Worm (Caenorhabditis elegans) whole organism, L4/young adult: ENCODE data around the gene C33F10.1.
A peak's percentile ranks its signal among the peaks of the same experiment; 100 is the strongest.
"Not testable (repeated sequence)": the region's sequence is repeated elsewhere in the genome, so short reads cannot be mapped to it uniquely, and the experiment has no call there.

Source experiments
- W03F9.2 ChIP-seq: fragments of 150-350 bp; optimal IDR thresholded peaks from 2 replicates; lab custom pipeline; 2014; ENCODE audit warnings: missing biosample characterization, missing genetic modification characterization
- dao-5 ChIP-seq: sonication (generic microtip); optimal IDR thresholded peaks from 2 replicates; lab custom pipeline; 2016; ENCODE audit warnings: missing genotype, missing genetic modification characterization, moderate library complexity, missing compliant biosample characterization
- him-1 ChIP-seq: sonication (generic microtip); optimal IDR thresholded peaks from 2 replicates; lab custom pipeline; 2016; ENCODE audit warnings: missing genotype, missing genetic modification reagents, missing genetic modification characterization, missing compliant biosample characterization

Gene C33F10.1

ce11 chrII:4818780-4819179 is 16.0 kb upstream of the C33F10.1 start:
- TF ChIP-seq him-1 (tag; lab: Kevin White, UChicago) (no peak), W03F9.2 (tag; lab: Kevin White, UChicago) (no peak), dao-5 (no peak)

DNA sequence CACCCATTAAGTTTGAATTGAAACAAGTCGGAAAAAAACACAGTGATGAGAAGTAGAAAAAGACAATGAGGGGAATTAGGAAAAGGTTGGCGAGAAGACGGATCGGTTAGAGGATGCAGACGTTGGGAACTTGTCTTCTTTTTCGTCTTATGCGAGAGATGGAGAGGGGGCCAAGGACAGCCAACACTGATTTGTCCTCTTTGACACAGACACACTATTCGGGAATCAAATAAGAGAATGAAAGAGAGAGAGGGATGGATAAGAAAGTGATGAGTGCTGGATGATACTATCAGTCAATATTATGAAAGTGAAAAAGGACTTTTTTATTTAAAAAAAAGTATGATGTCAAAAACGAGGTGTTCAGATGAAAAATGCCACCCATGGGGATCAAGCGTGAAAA is 13.1 kb upstream of the C33F10.1 start, which contains the start of gene lact-5:
Gene lact-5 (minus strand): TSS at position 1 of the 400 bp plus-strand sequence.
- TF ChIP-seq dao-5 (no peak), W03F9.2 (tag; lab: Kevin White, UChicago) (no peak), him-1 (tag; lab: Kevin White, UChicago) (no peak)

- TF ChIP-seq dao-5 (no peak), him-1 (tag; lab: Kevin White, UChicago) (no peak), W03F9.2 (tag; lab: Kevin White, UChicago) (no peak)
These were observed 12.2 kb upstream of the C33F10.1 start for ce11 chrII:4822610-4823009.

DNA sequence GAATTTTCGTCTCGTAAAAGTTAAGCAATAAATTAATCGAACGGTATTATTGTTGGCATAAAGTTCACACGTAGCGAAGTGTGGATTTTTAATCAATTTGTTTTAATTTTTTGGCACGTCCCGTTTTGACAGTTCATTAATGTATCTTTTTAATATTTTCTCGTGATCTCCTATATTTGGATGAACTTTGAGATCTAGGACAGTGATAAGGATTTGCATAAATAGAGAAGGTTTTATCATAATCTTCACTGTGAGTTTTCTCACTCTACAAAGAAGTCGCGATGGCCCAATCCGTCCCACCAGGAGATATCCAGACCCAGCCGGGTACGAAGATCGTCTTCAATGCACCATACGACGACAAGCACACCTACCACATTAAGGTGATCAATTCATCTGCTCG is 9.7 kb upstream of the C33F10.1 start, which contains the start of the genes C33F10.8 and msp-40:
Gene C33F10.8 (minus strand): TSS at position 101 of the 400 bp plus-strand sequence.
Gene msp-40 (plus strand): TSS at position 282 of the 400 bp plus-strand sequence.
- TF ChIP-seq W03F9.2 (tag; lab: Kevin White, UChicago); him-1 (tag; lab: Kevin White, UChicago); dao-5: not testable (repeated sequence)

DNA sequence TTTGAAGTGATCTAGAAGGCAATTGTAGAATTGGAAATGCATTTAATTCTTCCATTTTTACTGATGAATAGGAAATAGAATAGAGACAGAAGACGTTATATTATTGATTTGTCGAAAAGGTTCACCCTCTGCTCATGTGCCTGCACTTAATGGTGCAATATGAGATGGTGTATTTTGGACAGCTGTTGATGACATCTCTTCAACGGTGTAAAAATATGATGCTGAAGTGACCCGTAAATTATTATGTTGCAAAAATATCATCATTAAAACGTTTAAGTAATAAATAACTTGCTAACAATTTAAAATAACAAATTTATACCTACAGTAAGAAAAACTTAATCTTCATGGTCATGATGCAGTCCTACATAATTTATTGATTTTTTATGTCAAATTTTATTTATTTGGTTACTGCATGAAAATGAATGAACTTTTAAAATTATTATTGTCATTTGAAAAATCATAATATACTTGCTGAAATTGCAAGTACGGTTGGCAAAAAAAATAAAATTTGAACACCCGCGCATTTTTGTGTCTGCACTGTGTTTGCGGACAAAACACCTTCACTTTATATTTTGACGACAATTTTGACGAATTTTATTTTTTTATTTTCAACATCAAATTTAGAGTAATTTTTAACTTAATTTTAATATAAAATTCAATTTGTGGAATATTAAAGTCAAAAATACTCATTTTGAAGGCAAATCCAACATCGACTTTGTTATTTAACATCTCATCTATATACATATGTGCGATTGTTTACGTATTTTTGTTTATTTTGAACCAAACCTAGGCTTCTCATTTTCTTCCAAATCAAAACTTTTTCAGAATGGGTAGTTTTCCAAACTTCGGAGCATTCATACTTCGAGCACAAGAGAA is 6.9 kb upstream of the C33F10.1 start, which contains the start of the genes fbxb-88 and tbck-1:
Gene fbxb-88 (minus strand): TSS at position 151 of the 876 bp plus-strand sequence.
Gene tbck-1 (plus strand): TSS at position 826 of the 876 bp plus-strand sequence.
- TF ChIP-seq dao-5 (no peak), W03F9.2 (tag; lab: Kevin White, UChicago) (peak; percentile 35), him-1 (tag; lab: Kevin White, UChicago) (no peak)

- TF ChIP-seq him-1 (tag; lab: Kevin White, UChicago) (no peak), dao-5 (no peak), W03F9.2 (tag; lab: Kevin White, UChicago) (no peak)
These were observed 2.8 kb downstream of the C33F10.1 start, which contains the start of gene C33F10.12 for ce11 chrII:4837659-4838058. Gene C33F10.12, minus strand, starts transcription at chrII:4837759.

DNA sequence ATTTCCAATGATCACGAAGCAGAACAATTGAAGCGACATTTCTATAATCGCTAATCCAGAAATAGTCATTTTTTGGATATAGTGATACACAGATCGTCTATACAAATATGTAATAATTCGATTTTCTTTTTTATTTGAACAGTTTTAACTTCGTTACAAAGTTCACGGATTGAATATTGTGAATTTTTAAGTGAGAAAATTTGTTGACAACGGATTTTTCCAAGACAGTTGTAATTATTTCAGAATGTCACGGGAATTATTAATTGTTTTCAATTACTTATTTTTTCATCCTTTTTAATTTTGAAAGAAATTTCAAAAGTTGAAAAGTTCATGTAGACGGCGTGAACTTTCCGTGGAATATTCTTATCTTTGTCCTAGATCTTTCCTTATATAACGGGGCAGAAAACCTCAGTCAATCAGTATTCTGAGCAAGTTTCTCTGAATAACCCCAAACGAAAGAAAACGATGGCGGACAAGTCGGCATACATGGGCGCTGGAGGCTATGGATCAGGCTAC is 7.4 kb downstream of the C33F10.1 start, which contains the start of the genes T23B7.2 and nspd-4:
Gene T23B7.2 (minus strand): TSS at position 101 of the 516 bp plus-strand sequence.
Gene nspd-4 (plus strand): TSS at position 466 of the 516 bp plus-strand sequence.
- TF ChIP-seq W03F9.2 (tag; lab: Kevin White, UChicago); dao-5; him-1 (tag; lab: Kevin White, UChicago): not testable (repeated sequence)

DNA sequence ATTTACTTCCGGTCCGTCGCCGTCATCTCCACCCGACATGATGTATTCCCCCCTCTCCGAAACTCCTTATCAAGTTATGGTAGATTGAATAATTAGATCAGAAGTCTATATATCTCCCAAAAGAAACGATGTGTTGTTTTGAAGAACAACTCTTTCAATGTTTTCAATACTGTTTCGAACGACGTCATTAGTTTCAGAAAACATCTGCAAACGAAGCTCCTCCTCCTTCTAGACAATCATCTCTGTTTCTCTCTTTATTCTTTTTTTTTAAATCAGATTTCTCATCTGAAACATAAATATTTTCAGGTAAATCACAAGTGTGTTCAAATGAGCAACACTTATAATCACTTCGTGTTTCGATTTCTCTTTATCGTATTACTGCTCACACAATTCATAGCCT is 15.1 kb downstream of the C33F10.1 start, which contains the start of gene T23B7.3:
Gene T23B7.3 (plus strand): TSS at position 301 of the 400 bp plus-strand sequence.
- TF ChIP-seq him-1 (tag; lab: Kevin White, UChicago) = no peak
- TF ChIP-seq dao-5 = no peak
- no peak for TF ChIP-seq W03F9.2 (tag; lab: Kevin White, UChicago)

DNA sequence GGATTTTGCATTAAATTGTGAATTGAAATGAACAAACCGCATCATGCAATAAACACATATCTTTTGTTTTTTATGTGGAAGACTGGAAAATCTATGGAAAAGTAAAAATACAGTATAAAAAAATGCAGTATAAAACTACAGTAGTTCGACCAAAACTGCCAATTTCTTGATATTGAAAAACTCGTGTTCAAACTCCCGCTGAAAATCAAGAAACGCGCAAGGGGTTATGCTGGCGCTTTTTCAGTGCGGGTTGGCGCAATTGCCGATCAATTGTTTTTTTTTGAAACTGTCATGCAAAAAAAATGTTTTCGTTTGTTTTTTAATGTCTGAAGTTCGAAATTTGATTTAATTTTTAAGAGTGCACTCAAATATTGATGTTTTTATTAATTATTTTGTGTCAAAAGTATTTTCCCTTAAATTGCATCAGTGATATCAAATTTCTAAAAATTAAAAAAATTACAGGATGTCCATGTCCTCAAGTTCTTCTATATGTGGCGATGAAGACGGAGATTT is 16.8 kb downstream of the C33F10.1 start, which contains the start of gene dnj-9:
Gene dnj-9 (plus strand): TSS at position 463 of the 513 bp plus-strand sequence.
- TF ChIP-seq him-1 (tag; lab: Kevin White, UChicago) = peak; percentile 92
- TF ChIP-seq dao-5 = no peak
- peak; percentile 97 for TF ChIP-seq W03F9.2 (tag; lab: Kevin White, UChicago)

- no peak for TF ChIP-seq dao-5
- no peak for TF ChIP-seq W03F9.2 (tag; lab: Kevin White, UChicago)
- no peak for TF ChIP-seq him-1 (tag; lab: Kevin White, UChicago)
These were observed 19.9 kb downstream of the C33F10.1 start for ce11 chrII:4854761-4855160.

DNA sequence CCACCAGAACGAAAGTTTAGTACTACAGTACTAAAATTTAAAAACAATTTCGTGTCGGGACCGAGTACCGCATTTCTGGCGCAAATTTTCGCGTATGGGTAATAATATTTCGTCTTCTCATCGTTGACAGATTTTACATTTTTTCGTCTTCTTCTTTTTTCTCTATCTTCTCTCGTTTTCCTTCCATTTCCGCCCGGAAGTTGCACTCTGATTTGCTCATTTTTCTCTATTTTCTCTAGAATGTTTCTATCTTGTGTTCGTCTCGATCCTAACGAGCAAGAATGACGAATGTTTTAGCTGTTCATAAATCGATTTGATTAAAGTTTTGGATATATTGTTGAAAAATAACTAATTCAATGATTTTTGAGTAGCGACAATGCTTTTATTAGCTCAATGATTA is 20.7 kb downstream of the C33F10.1 start:
- peak; percentile 0 for TF ChIP-seq him-1 (tag; lab: Kevin White, UChicago)
- TF ChIP-seq W03F9.2 (tag; lab: Kevin White, UChicago) = no peak

- TF ChIP-seq him-1 (tag; lab: Kevin White, UChicago) = no peak
- peak; percentile 5 for TF ChIP-seq W03F9.2 (tag; lab: Kevin White, UChicago)
These were observed 21.3 kb downstream of the C33F10.1 start for ce11 chrII:4856113-4856512.

ce11 chrII:4857086-4857485 is 22.3 kb downstream of the C33F10.1 start:
- TF ChIP-seq dao-5 (no peak), him-1 (tag; lab: Kevin White, UChicago) (no peak), W03F9.2 (tag; lab: Kevin White, UChicago) (no peak)
